Fruit fly (Drosophila melanogaster) whole organism, wandering third instar larva: ENCODE results near the gene Caper.

Experiments used
- Abd-B ChIP-seq: fragments of >200 bp; optimal IDR thresholded peaks from 2 replicates; lab custom pipeline; 2017; ENCODE audit warnings: missing biosample characterization, missing genetic modification characterization
- CG32264 ChIP-seq: fragments of 200-800 bp; sonication (Bioruptor generic); optimal IDR thresholded peaks from 2 replicates; lab custom pipeline; 2016; ENCODE audit warnings: missing biosample characterization, missing genetic modification characterization
- CG9705 ChIP-seq: fragments of 200-800 bp; sonication (Bioruptor generic); optimal IDR thresholded peaks from 2 replicates; lab custom pipeline; 2018; ENCODE audit warnings: missing biosample characterization, mild to moderate bottlenecking, missing genetic modification characterization
- CrebA ChIP-seq: fragments of 200-800 bp; sonication (Bioruptor generic); optimal IDR thresholded peaks from 2 replicates; lab custom pipeline; 2016; ENCODE audit warnings: missing biosample characterization, mild to moderate bottlenecking, missing genetic modification characterization, borderline replicate concordance
- Dfd ChIP-seq: fragments of >200 bp; optimal IDR thresholded peaks from 2 replicates; lab custom pipeline; 2017; ENCODE audit warnings: missing biosample characterization, missing genetic modification characterization
- Dif ChIP-seq: fragments of 200-275, 200-300 bp; sonication (Bioruptor generic); optimal IDR thresholded peaks from 2 replicates; lab custom pipeline; 2018; ENCODE audit warnings: missing biosample characterization, missing genetic modification characterization; ENCODE audit not compliant: partially characterized antibody
- GATAd ChIP-seq: sonication (Bioruptor generic); optimal IDR thresholded peaks from 2 replicates; lab custom pipeline; 2016; ENCODE audit warnings: missing biosample characterization, missing genetic modification characterization
- HLH106 ChIP-seq: fragments of 200-800 bp; optimal IDR thresholded peaks from 3 replicates; lab custom pipeline; 2019; ENCODE audit warnings: missing biosample characterization, mild to moderate bottlenecking, missing genetic modification characterization, moderate library complexity
- Hnf4 ChIP-seq: fragments of 200-800 bp; sonication (Bioruptor generic); optimal IDR thresholded peaks from 2 replicates; lab custom pipeline; 2016; ENCODE audit warnings: missing biosample characterization, mild to moderate bottlenecking, missing genetic modification characterization
- Hr78 ChIP-seq: fragments of >200 bp; optimal IDR thresholded peaks from 2 replicates; lab custom pipeline; 2017; ENCODE audit warnings: missing biosample characterization, missing genetic modification characterization
- Hr83 ChIP-seq: fragments of 200-300 bp; sonication (Bioruptor generic); optimal IDR thresholded peaks from 2 replicates; lab custom pipeline; 2016; ENCODE audit warnings: missing biosample characterization, mild to moderate bottlenecking, missing genetic modification characterization, moderate library complexity; ENCODE audit not compliant: poor library complexity, severe bottlenecking
- Jra ChIP-seq: sonication (Bioruptor generic); optimal IDR thresholded peaks from 2 replicates; lab custom pipeline; 2016; ENCODE audit warnings: missing biosample characterization, missing genetic modification characterization
- Mio ChIP-seq: sonication (Bioruptor generic); optimal IDR thresholded peaks from 2 replicates; lab custom pipeline; 2016; ENCODE audit warnings: missing biosample characterization, missing genetic modification characterization
- Myc ChIP-seq: fragments of >200 bp; optimal IDR thresholded peaks from 2 replicates; lab custom pipeline; 2017
- N ChIP-seq: fragments of >200 bp; optimal IDR thresholded peaks from 2 replicates; lab custom pipeline; 2018; ENCODE audit warnings: missing biosample characterization, missing external identifiers, missing genetic modification characterization
- OdsH ChIP-seq: fragments of 200-800 bp; sonication (Bioruptor generic); optimal IDR thresholded peaks from 2 replicates; lab custom pipeline; 2016; ENCODE audit warnings: missing biosample characterization, mild to moderate bottlenecking, missing genetic modification characterization
- Rel ChIP-seq, 2 experiments: fragments of 200-800 bp; sonication (Bioruptor generic) in 1 of 2; optimal IDR thresholded peaks; 2 replicates in 1 of 2; 3 replicates in 1 of 2; lab custom pipeline; 2016 to 2019; ENCODE audit warnings: mild to moderate bottlenecking in 2 of 2, missing biosample characterization in 2 of 2, missing genetic modification characterization in 2 of 2, moderate library complexity in 1 of 2
- Sp1 ChIP-seq: fragments of 200-800 bp; sonication (Bioruptor generic); optimal IDR thresholded peaks from 3 replicates; lab custom pipeline; 2019; ENCODE audit warnings: missing biosample characterization, mild to moderate bottlenecking, missing genetic modification characterization, moderate library complexity
- Vsx2 ChIP-seq: fragments of 200-300, 225-300 bp; sonication (Bioruptor generic); optimal IDR thresholded peaks from 2 replicates; lab custom pipeline; 2018; ENCODE audit warnings: missing biosample characterization, missing genetic modification characterization; ENCODE audit not compliant: partially characterized antibody
- br ChIP-seq: fragments of 200-800 bp; sonication (Bioruptor generic); optimal IDR thresholded peaks from 2 replicates; lab custom pipeline; 2016; ENCODE audit warnings: missing biosample characterization, missing genetic modification characterization
- brk ChIP-seq: fragments of 200-800 bp; sonication (Bioruptor generic); optimal IDR thresholded peaks from 2 replicates; lab custom pipeline; 2016; ENCODE audit warnings: missing biosample characterization, mild to moderate bottlenecking, missing genetic modification characterization
- dl ChIP-seq, 2 experiments: fragments of 175-275, 200-275 bp in 1 of 2; fragments of 200-275 bp in 1 of 2; sonication (Bioruptor generic); optimal IDR thresholded peaks; lab custom pipeline; 2018; ENCODE audit warnings: mild to moderate bottlenecking in 2 of 2, missing biosample characterization in 2 of 2, missing genetic modification characterization in 2 of 2, moderate library complexity in 2 of 2; ENCODE audit not compliant: partially characterized antibody in 2 of 2, insufficient read depth in 1 of 2
- dmrt93B ChIP-seq: fragments of 200-800 bp; sonication (Bioruptor generic); optimal IDR thresholded peaks from 2 replicates; lab custom pipeline; 2018; ENCODE audit warnings: missing biosample characterization, mild to moderate bottlenecking, missing genetic modification characterization
- dsf ChIP-seq: sonication (Bioruptor generic); optimal IDR thresholded peaks from 2 replicates; lab custom pipeline; 2016; ENCODE audit warnings: missing biosample characterization, missing genetic modification characterization, borderline replicate concordance
- foxo ChIP-seq, 2 experiments: fragments of 200-800 bp; sonication (Bioruptor generic); optimal IDR thresholded peaks; 2 replicates in 1 of 2; 3 replicates in 1 of 2; lab custom pipeline; 2016 to 2017; ENCODE audit warnings: missing biosample characterization in 2 of 2, missing genetic modification characterization in 2 of 2
- fru ChIP-seq: fragments of 200-800 bp; sonication (Bioruptor generic); optimal IDR thresholded peaks from 3 replicates; lab custom pipeline; 2016; ENCODE audit warnings: missing biosample characterization, mild to moderate bottlenecking, missing genetic modification characterization
- h ChIP-seq: fragments of 200-800 bp; sonication (Bioruptor generic); optimal IDR thresholded peaks from 3 replicates; lab custom pipeline; 2016; ENCODE audit warnings: missing biosample characterization, mild to moderate bottlenecking, missing genetic modification characterization
- jim ChIP-seq: fragments of 175-275, 200-325 bp; sonication (Bioruptor generic); optimal IDR thresholded peaks from 2 replicates; lab custom pipeline; 2016; ENCODE audit warnings: missing biosample characterization, mild to moderate bottlenecking, missing genetic modification characterization
- psq ChIP-seq: fragments of 200-800 bp; sonication (Bioruptor generic); optimal IDR thresholded peaks from 3 replicates; lab custom pipeline; 2017; ENCODE audit warnings: missing biosample characterization, mild to moderate bottlenecking, missing genetic modification characterization, moderate library complexity
- rgr ChIP-seq: fragments of 200-800 bp; sonication (Bioruptor generic); optimal IDR thresholded peaks from 3 replicates; lab custom pipeline; 2016; ENCODE audit warnings: missing biosample characterization, mild to moderate bottlenecking, missing genetic modification characterization
- sage ChIP-seq: fragments of 200-800 bp; sonication (Bioruptor generic); optimal IDR thresholded peaks from 2 replicates; lab custom pipeline; 2016; ENCODE audit warnings: missing biosample characterization, mild to moderate bottlenecking, missing genetic modification characterization
- sv ChIP-seq: fragments of 200-800 bp; sonication (Bioruptor generic); optimal IDR thresholded peaks from 3 replicates; lab custom pipeline; 2016; ENCODE audit warnings: missing biosample characterization, missing genetic modification characterization
- tai ChIP-seq: sonication (Bioruptor generic); optimal IDR thresholded peaks from 2 replicates; lab custom pipeline; 2016; ENCODE audit warnings: missing biosample characterization, missing genetic modification characterization
- usp ChIP-seq: fragments of >200 bp; optimal IDR thresholded peaks from 2 replicates; lab custom pipeline; 2017; ENCODE audit warnings: missing biosample characterization, missing genetic modification characterization
- woc ChIP-seq: sonication (Bioruptor generic); optimal IDR thresholded peaks from 2 replicates; lab custom pipeline; 2016; ENCODE audit warnings: missing biosample characterization, mild to moderate bottlenecking, missing genetic modification characterization

The Caper gene

dm6 chr2L:7011962-7012361, 20.6 kb upstream of the Caper start, which contains the start of gene CG43321:
Gene CG43321 (plus strand): TSS chr2L:7012262.
- TF ChIP-seq Vsx2 (GFP tag; lab: Kevin White, UChicago) (no peak), Hr83 (GFP tag; lab: Kevin White, UChicago) (no peak), br (no peak), GATAd (GFP tag; lab: Kevin White, UChicago) (no peak), dmrt93B (GFP tag; lab: Kevin White, UChicago) (no peak), tai (GFP tag; lab: Kevin White, UChicago) (no peak), Myc (lab: Kevin White, UChicago) (no peak), fru (GFP tag; lab: Kevin White, UChicago) (no peak), sage (GFP tag; lab: Kevin White, UChicago) (no peak), N (GFP tag; lab: Kevin White, UChicago) (no peak), HLH106 (no peak), Hnf4 (GFP tag; lab: Kevin White, UChicago) (no peak), foxo (GFP tag; optimal IDR thresholded peaks at IDR 0.05; lab: Kevin White, UChicago) (no peak), brk (no peak), psq (GFP tag; lab: Kevin White, UChicago) (no peak), Hr78 (GFP tag; lab: Kevin White, UChicago) (no peak)

- TF ChIP-seq Sp1 (GFP tag; lab: Kevin White, UChicago) = no peak
- TF ChIP-seq brk = no peak
- no peak for TF ChIP-seq jim (GFP tag; lab: Kevin White, UChicago)
- TF ChIP-seq rgr (GFP tag; lab: Kevin White, UChicago) = no peak
- no peak for TF ChIP-seq Dfd (GFP tag; lab: Kevin White, UChicago)
- TF ChIP-seq tai (GFP tag; lab: Kevin White, UChicago) = no peak
- no peak for TF ChIP-seq Hr78 (GFP tag; lab: Kevin White, UChicago)
- no peak for TF ChIP-seq dmrt93B (GFP tag; lab: Kevin White, UChicago)
- TF ChIP-seq fru (GFP tag; lab: Kevin White, UChicago) = no peak
- no peak for TF ChIP-seq CG9705 (GFP tag; lab: Kevin White, UChicago)
- no peak for TF ChIP-seq usp
- TF ChIP-seq CrebA (GFP tag; lab: Kevin White, UChicago) = no peak
- TF ChIP-seq Rel (GFP tag; optimal IDR thresholded peaks at IDR 0.05; lab: Kevin White, UChicago) = no peak
- TF ChIP-seq Rel (tag; optimal IDR thresholded peaks at IDR 0.05; lab: Kevin White, UChicago) = no peak
- no peak for TF ChIP-seq HLH106
- no peak for TF ChIP-seq Hnf4 (GFP tag; lab: Kevin White, UChicago)
- no peak for TF ChIP-seq Myc (lab: Kevin White, UChicago)
- TF ChIP-seq foxo (GFP tag; optimal IDR thresholded peaks at IDR 0.05; lab: Kevin White, UChicago) = no peak
- no peak for TF ChIP-seq psq (GFP tag; lab: Kevin White, UChicago)
- no peak for TF ChIP-seq h (GFP tag; lab: Kevin White, UChicago)
- no peak for TF ChIP-seq woc (GFP tag; lab: Kevin White, UChicago)
These were observed 19.4 kb upstream of the Caper start, which contains the start of gene CG43322 for dm6 chr2L:7013157-7013556. Gene CG43322 (plus strand): TSS chr2L:7013396.

- no peak for TF ChIP-seq Mio (GFP tag; lab: Kevin White, UChicago)
- no peak for TF ChIP-seq rgr (GFP tag; lab: Kevin White, UChicago)
- no peak for TF ChIP-seq CG9705 (GFP tag; lab: Kevin White, UChicago)
- TF ChIP-seq Rel (GFP tag; optimal IDR thresholded peaks at IDR 0.05; lab: Kevin White, UChicago) = no peak
- TF ChIP-seq Rel (tag; optimal IDR thresholded peaks at IDR 0.05; lab: Kevin White, UChicago) = peak; percentile 62
- no peak for TF ChIP-seq dmrt93B (GFP tag; lab: Kevin White, UChicago)
- TF ChIP-seq dsf (GFP tag; lab: Kevin White, UChicago) = no peak
- TF ChIP-seq h (GFP tag; lab: Kevin White, UChicago) = no peak
- TF ChIP-seq Dif = no peak
These were observed 11.1 kb upstream of the Caper start, which contains the start of gene Pcp for dm6 chr2L:7021382-7021781. Gene Pcp (plus strand): TSS chr2L:7021682.

DNA sequence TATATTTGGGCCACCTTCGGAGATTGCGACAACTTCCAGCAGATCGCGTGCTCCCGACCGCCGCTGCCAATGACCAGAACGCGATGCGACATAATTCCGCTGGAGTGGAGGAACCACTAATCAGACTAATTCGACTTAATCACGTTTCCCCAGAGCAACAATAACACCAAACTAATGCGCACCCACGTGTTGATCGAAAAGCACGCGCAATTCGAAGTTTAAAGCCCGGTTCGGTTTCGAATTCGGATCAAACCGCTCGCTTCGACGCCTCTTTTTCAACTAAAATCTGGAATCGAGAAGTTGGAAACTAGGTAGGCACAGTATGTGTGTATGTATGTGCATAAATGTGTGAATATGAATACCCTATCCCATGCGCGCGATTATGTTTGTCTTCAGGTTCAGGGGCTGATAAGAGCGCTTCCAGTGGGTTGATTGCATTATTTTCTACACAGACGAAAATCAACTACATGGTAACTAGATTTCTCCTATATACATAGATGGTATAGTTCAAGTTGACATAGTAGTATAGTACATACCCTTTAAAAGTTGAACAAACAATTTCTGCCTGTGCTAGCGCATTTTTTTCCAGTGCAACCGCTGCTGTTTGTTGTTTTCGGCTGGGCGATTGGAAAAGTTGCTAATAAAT, 8.8 kb upstream of the Caper start, which contains the start of gene Gart:
Gart (minus strand) TSS at position 285 of the 646 bp plus-strand sequence.
- TF ChIP-seq Hr78 (GFP tag; lab: Kevin White, UChicago) (no peak), Myc (lab: Kevin White, UChicago) (no peak), usp (no peak), Vsx2 (GFP tag; lab: Kevin White, UChicago) (no peak), sage (GFP tag; lab: Kevin White, UChicago) (peak; percentile 85), br (peak; percentile 92), dmrt93B (GFP tag; lab: Kevin White, UChicago) (no peak), CG9705 (GFP tag; lab: Kevin White, UChicago) (no peak), h (GFP tag; lab: Kevin White, UChicago) (peak; percentile 92), Mio (GFP tag; lab: Kevin White, UChicago) (peak; percentile 53), GATAd (GFP tag; lab: Kevin White, UChicago) (no peak), psq (GFP tag; lab: Kevin White, UChicago) (peak; percentile 82), brk (peak; percentile 43), rgr (GFP tag; lab: Kevin White, UChicago) (peak; percentile 91), CG32264 (GFP tag; lab: Kevin White, UChicago) (peak; percentile 75), dsf (GFP tag; lab: Kevin White, UChicago) (peak; percentile 56), Sp1 (GFP tag; lab: Kevin White, UChicago) (peak; percentile 89), jim (GFP tag; lab: Kevin White, UChicago) (no peak), Dfd (GFP tag; lab: Kevin White, UChicago) (no peak), dl (GFP tag; optimal IDR thresholded peaks at IDR 0.05; lab: Kevin White, UChicago; ENCODE audit: insufficient read depth in 1 of 2, partially characterized antibody in 2 of 2) (no peak), tai (GFP tag; lab: Kevin White, UChicago) (no peak), Hnf4 (GFP tag; lab: Kevin White, UChicago) (peak; percentile 84), OdsH (GFP tag; lab: Kevin White, UChicago) (peak; percentile 91), sv (GFP tag; lab: Kevin White, UChicago) (peak; percentile 64), Abd-B (GFP tag; lab: Kevin White, UChicago) (no peak), N (GFP tag; lab: Kevin White, UChicago) (no peak), Rel (GFP tag; optimal IDR thresholded peaks at IDR 0.05; lab: Kevin White, UChicago) (no peak), Rel (tag; optimal IDR thresholded peaks at IDR 0.05; lab: Kevin White, UChicago) (peak; percentile 39), Jra (peak; percentile 48), Dif (no peak)
